Fruit fly (Drosophila melanogaster): Measurements from ENCODE around the gene ttm2.

ttm2 gene

dm6 chr3L:257618-258475, 17.1 kb upstream of the ttm2 start, which contains the start of the genes DIP2 and wac (continued):
- TF ChIP-seq CG2120 (GFP tag; optimal IDR thresholded peaks at IDR 0.05) (peak; percentile 94), Doc3 (GFP tag; IDR thresholded peaks at IDR 0.05; ENCODE audit: partially characterized antibody) (peak; percentile 86), CG14965 (GFP tag; optimal IDR thresholded peaks at IDR 0.05; ENCODE audit: borderline replicate concordance) (no peak), sr (GFP tag; IDR thresholded peaks at IDR 0.05) (0 out of 3 replicates have a peak, but pooled peaks have one; percentile 5), CG4617 (GFP tag; optimal IDR thresholded peaks at IDR 0.05; ENCODE audit: borderline replicate concordance) (peak; percentile 63), ken (GFP tag; IDR thresholded peaks at IDR 0.05) (peak; percentile 81), CG3726 (GFP tag; IDR thresholded peaks at IDR 0.05) (no peak), Fer1 (GFP tag; optimal IDR thresholded peaks at IDR 0.05) (peak; percentile 53), CG17359 (tag; optimal IDR thresholded peaks at IDR 0.05) (peak; percentile 67), org-1 (GFP tag; optimal IDR thresholded peaks at IDR 0.05) (no peak), CG6689 (GFP tag; IDR thresholded peaks at IDR 0.05) (peak; percentile 40; the same call in 1 of the 2 replicates), CG12659 (GFP tag; optimal IDR thresholded peaks at IDR 0.05) (peak; percentile 94), Opbp (GFP tag; IDR thresholded peaks at IDR 0.05; ENCODE audit: partially characterized antibody) (peak; percentile 87), zfh2 (GFP tag; optimal IDR thresholded peaks at IDR 0.05) (peak; percentile 93), HHEX (GFP tag; optimal IDR thresholded peaks at IDR 0.05) (peak; percentile 11), caup (GFP tag; optimal IDR thresholded peaks at IDR 0.05; ENCODE audit: severe bottlenecking) (peak; percentile 69), Chrac-16 (GFP tag; optimal IDR thresholded peaks at IDR 0.05) (peak; percentile 85), otp (GFP tag; IDR thresholded peaks at IDR 0.05) (no peak; the same call in 2 of the 3 replicates), dan (GFP tag; IDR thresholded peaks at IDR 0.05) (no peak), abd-A (tag; optimal IDR thresholded peaks at IDR 0.05) (no peak), CG42726 (GFP tag; IDR thresholded peaks at IDR 0.05; ENCODE audit: partially characterized antibody) (peak; percentile 91), sima (GFP tag; optimal IDR thresholded peaks at IDR 0.05) (no peak), CG12391 (tag; optimal IDR thresholded peaks at IDR 0.05) (peak; percentile 81), CoRest (tag; optimal IDR thresholded peaks at IDR 0.05) (peak; percentile 71), CG14667 (GFP tag; IDR thresholded peaks at IDR 0.05) (no peak), bab2 (GFP tag; optimal IDR thresholded peaks at IDR 0.05) (peak; percentile 90), CG10209 (GFP tag; optimal IDR thresholded peaks at IDR 0.05) (peak; percentile 53), CG11085 (GFP tag; IDR thresholded peaks at IDR 0.05) (0 out of 2 replicates have a peak, but pooled peaks have one; percentile 48), CG18262 (tag; optimal IDR thresholded peaks at IDR 0.05) (peak; percentile 64), CG15696 (tag; optimal IDR thresholded peaks at IDR 0.05) (peak; percentile 55), CG2678 (tag; optimal IDR thresholded peaks at IDR 0.05) (no peak), CG9727 (GFP tag; optimal IDR thresholded peaks at IDR 0.05) (peak; percentile 56), Ada2b (GFP tag; IDR thresholded peaks at IDR 0.05) (peak; percentile 64; the same call in 1 of the 2 replicates), Ets65A (GFP tag) (peak; percentile 97), lmd (GFP tag; IDR thresholded peaks at IDR 0.05) (peak; percentile 61; the same call in 1 of the 2 replicates), onecut (GFP tag; IDR thresholded peaks at IDR 0.05) (peak; percentile 91), Sry-δ (GFP tag; optimal IDR thresholded peaks at IDR 0.05) (peak; percentile 98), CG17912 (GFP tag; optimal IDR thresholded peaks at IDR 0.05) (peak; percentile 69), exex (tag; optimal IDR thresholded peaks at IDR 0.05) (no peak), CG3995 (GFP tag; optimal IDR thresholded peaks at IDR 0.05) (peak; percentile 45), kni (GFP tag; optimal IDR thresholded peaks at IDR 0.05) (peak; percentile 71), Dbx (GFP tag; IDR thresholded peaks at IDR 0.05) (peak; percentile 83), lola (GFP tag; optimal IDR thresholded peaks at IDR 0.05) (peak in 1 of 3 experiments; percentile 54), trh (GFP tag; optimal IDR thresholded peaks at IDR 0.05) (no peak), Antp (GFP tag; optimal IDR thresholded peaks at IDR 0.05) (peak; percentile 94), Rx (GFP tag; IDR thresholded peaks at IDR 0.05) (peak; percentile 34), nmo (GFP tag; optimal IDR thresholded peaks at IDR 0.05) (peak; percentile 75)
